Worm (Caenorhabditis elegans) whole organism, L4 larva: ENCODE measurements around the gene C03C10.2.
A peak's percentile ranks its signal among the peaks of the same experiment; 100 is the strongest.

Source experiments
- F49E8.2 ChIP-seq: sonication (generic microtip); optimal IDR thresholded peaks from 2 replicates; lab custom pipeline; 2016; ENCODE audit warnings: missing compliant biosample characterization, mild to moderate bottlenecking, missing genetic modification characterization, borderline replicate concordance
- T26A8.4 ChIP-seq: fragments of 200-800 bp; sonication (Bioruptor generic); IDR thresholded peaks from 2 replicates; pipeline ENCODE4 v1.3.6; 2022; ENCODE audit warnings: missing genetic modification characterization, missing compliant biosample characterization
- Y105C5A.15 ChIP-seq: fragments of 200-800 bp; sonication (Bioruptor generic); IDR thresholded peaks from 2 replicates; pipeline ENCODE4 v1.3.6; 2022; ENCODE audit warnings: missing genetic modification characterization, missing compliant biosample characterization
- Y75B8A.6 ChIP-seq: fragments of 200-800 bp; sonication (Bioruptor generic); IDR thresholded peaks from 2 replicates; pipeline ENCODE4 v1.3.6; 2022; ENCODE audit warnings: missing genetic modification reagents, missing genetic modification characterization, missing compliant biosample characterization
- aha-1 ChIP-seq: fragments of 150-350 bp; peaks from one replicate; lab custom pipeline; 2014; ENCODE audit warnings: missing biosample characterization, missing genetic modification characterization
- aly-2 ChIP-seq: sonication (generic microtip); optimal IDR thresholded peaks from 2 replicates; lab custom pipeline; 2018; ENCODE audit warnings: missing biosample characterization, missing genetic modification characterization
- arid-1 ChIP-seq: fragments of 200-800 bp; sonication (Bioruptor generic); conservative IDR thresholded peaks from 2 replicates; pipeline ENCODE4 v1.3.6; 2022; ENCODE audit warnings: missing genetic modification reagents, missing genetic modification characterization, missing compliant biosample characterization
- ceh-20 ChIP-seq: fragments of 200-800 bp; sonication (Bioruptor generic); IDR thresholded peaks from 2 replicates; pipeline ENCODE4 v1.3.6; 2022; ENCODE audit warnings: missing genetic modification reagents, missing genetic modification characterization, missing compliant biosample characterization
- ceh-28 ChIP-seq: fragments of 150-350 bp; optimal IDR thresholded peaks from 2 replicates; lab custom pipeline; 2014; ENCODE audit warnings: missing biosample characterization, missing genetic modification reagents, missing genetic modification characterization
- ceh-62 ChIP-seq: sonication (generic microtip); optimal IDR thresholded peaks from 2 replicates; lab custom pipeline; 2017; ENCODE audit warnings: missing biosample characterization, missing genetic modification characterization
- ces-1 ChIP-seq: fragments of 150-350 bp; sonication (generic microtip); optimal IDR thresholded peaks from 4 replicates; lab custom pipeline; 2014; ENCODE audit warnings: missing biosample characterization, missing genetic modification reagents, missing genetic modification characterization
- cey-2 ChIP-seq: sonication (generic microtip); optimal IDR thresholded peaks from 3 replicates; lab custom pipeline; 2017; ENCODE audit warnings: missing genetic modification characterization, mild to moderate bottlenecking, missing compliant biosample characterization, antibody characterized with exemption, borderline replicate concordance; ENCODE audit not compliant: insufficient read depth
- dmd-6 ChIP-seq: fragments of 200-800 bp; sonication (Bioruptor generic); IDR thresholded peaks from 2 replicates; pipeline ENCODE4 v1.3.6; 2022; ENCODE audit warnings: missing genetic modification reagents, missing genetic modification characterization, missing compliant biosample characterization
- duxl-1 ChIP-seq: sonication (generic microtip); optimal IDR thresholded peaks from 2 replicates; lab custom pipeline; 2016; ENCODE audit warnings: mild to moderate bottlenecking, missing genetic modification characterization, moderate library complexity, missing compliant biosample characterization; ENCODE audit not compliant: poor library complexity
- fkh-10 ChIP-seq: fragments of 150-350 bp; optimal IDR thresholded peaks from 2 replicates; lab custom pipeline; 2014; ENCODE audit warnings: missing biosample characterization, missing genetic modification reagents, missing genetic modification characterization
- gei-8 ChIP-seq: fragments of 200-800 bp; sonication (Bioruptor generic); optimal IDR thresholded peaks from 2 replicates; lab custom pipeline; 2018; ENCODE audit warnings: mild to moderate bottlenecking, missing genetic modification characterization, missing compliant biosample characterization
- jun-1 ChIP-seq: fragments of 150-350 bp; optimal IDR thresholded peaks from 2 replicates; lab custom pipeline; 2014; ENCODE audit warnings: missing biosample characterization, missing genetic modification reagents, missing genetic modification characterization
- lim-7 ChIP-seq: fragments of 200-800 bp; sonication (Bioruptor generic); IDR thresholded peaks from 2 replicates; pipeline ENCODE4 v1.3.6; 2022; ENCODE audit warnings: missing genetic modification characterization, missing compliant biosample characterization
- lin-1 ChIP-seq: fragments of 200-800 bp; sonication (Bioruptor generic); IDR thresholded peaks from 2 replicates; pipeline ENCODE4 v1.3.6; 2022; ENCODE audit warnings: missing genetic modification reagents, missing genetic modification characterization, missing compliant biosample characterization
- lin-13 ChIP-seq: fragments of 150-350 bp; optimal IDR thresholded peaks from 2 replicates; lab custom pipeline; 2014; ENCODE audit warnings: missing biosample characterization, missing genetic modification reagents, missing genetic modification characterization
- lin-38 ChIP-seq: fragments of 200-800 bp; sonication (Bioruptor generic); IDR thresholded peaks from 2 replicates; pipeline ENCODE4 v1.3.6; 2022; ENCODE audit warnings: missing genetic modification reagents, missing genetic modification characterization, missing compliant biosample characterization
- madf-5 ChIP-seq, 2 experiments: fragments of 200-800 bp; sonication (Bioruptor generic); IDR thresholded peaks; 2 replicates each; pipeline ENCODE4 v1.3.6; 2022; ENCODE audit warnings: missing compliant biosample characterization in 2 of 2, missing genetic modification characterization in 2 of 2
- madf-9 ChIP-seq: fragments of 200-800 bp; sonication (Bioruptor generic); conservative IDR thresholded peaks from 2 replicates; pipeline ENCODE4 v1.3.6; 2022; ENCODE audit warnings: missing genetic modification reagents, missing genetic modification characterization, missing compliant biosample characterization
- mep-1 ChIP-seq: fragments of 150-350 bp; sonication (generic microtip); optimal IDR thresholded peaks from 3 replicates; lab custom pipeline; 2014; ENCODE audit warnings: missing biosample characterization, missing genetic modification characterization
- mxl-3 ChIP-seq: fragments of 200-800 bp; sonication (Bioruptor generic); optimal IDR thresholded peaks from 2 replicates; lab custom pipeline; 2018; ENCODE audit warnings: mild to moderate bottlenecking, missing genetic modification characterization, missing compliant biosample characterization
- nhr-41 ChIP-seq: fragments of 200-800 bp; sonication (Bioruptor generic); IDR thresholded peaks from 2 replicates; pipeline ENCODE4 v1.3.6; 2022; ENCODE audit warnings: missing genetic modification reagents, missing genetic modification characterization, missing compliant biosample characterization
- nhr-6 ChIP-seq: fragments of 150-350 bp; optimal IDR thresholded peaks from 2 replicates; lab custom pipeline; 2014; ENCODE audit warnings: missing biosample characterization, missing genetic modification characterization
- rbr-2 ChIP-seq: sonication (generic microtip); optimal IDR thresholded peaks from 2 replicates; lab custom pipeline; 2016; ENCODE audit warnings: missing genotype, missing genetic modification characterization, missing compliant biosample characterization
- set-16 ChIP-seq: fragments of 200-800 bp; sonication (Bioruptor generic); IDR thresholded peaks from 2 replicates; pipeline ENCODE4 v1.3.6; 2022; ENCODE audit warnings: missing genetic modification reagents, missing genetic modification characterization, missing compliant biosample characterization
- spr-1 ChIP-seq: sonication (generic microtip); optimal IDR thresholded peaks from 2 replicates; lab custom pipeline; 2016; ENCODE audit warnings: mild to moderate bottlenecking, missing genetic modification characterization, missing compliant biosample characterization
- tag-97 ChIP-seq: fragments of 200-800 bp; sonication (Bioruptor generic); IDR thresholded peaks from 2 replicates; pipeline ENCODE4 v1.3.6; 2022; ENCODE audit warnings: missing genetic modification characterization, missing compliant biosample characterization
- zip-2 ChIP-seq: fragments of 150-350 bp; optimal IDR thresholded peaks from 2 replicates; lab custom pipeline; 2014; ENCODE audit warnings: missing biosample characterization, missing genetic modification characterization
- ztf-11 ChIP-seq: fragments of 150-350 bp; optimal IDR thresholded peaks from 2 replicates; lab custom pipeline; 2014; ENCODE audit warnings: missing biosample characterization, missing genetic modification characterization

The C03C10.2 gene

ce11 chrIII:4063724-4064123 lies 27.1 kb upstream of the C03C10.2 start (continued):
- TF ChIP-seq dmd-6 (GFP tag; lab: Robert Waterston, UW), result 0 out of 2 replicates have a peak, but pooled peaks have one; percentile 7
- no peak for TF ChIP-seq ztf-11 (tag; lab: Kevin White, UChicago)
- no peak for TF ChIP-seq ceh-62 (tag; lab: Kevin White, UChicago)
- TF ChIP-seq ceh-20 (GFP tag; lab: Robert Waterston, UW), result peak; percentile 40; the same call in 1 of the 2 replicates
- TF ChIP-seq madf-5 (GFP tag; IDR thresholded peaks at IDR 0.05; lab: Robert Waterston, UW), result no peak
- no peak for TF ChIP-seq madf-9
- no peak for TF ChIP-seq nhr-41 (GFP tag; lab: Robert Waterston, UW)

ce11 chrIII:4066333-4066732 lies 24.5 kb upstream of the C03C10.2 start, which contains the start of gene unc-79:
Gene unc-79, plus strand, starts transcription at chrIII:4066633.
- TF ChIP-seq madf-5 (GFP tag; IDR thresholded peaks at IDR 0.05; lab: Robert Waterston, UW), result no peak
- peak; percentile 39 for TF ChIP-seq fkh-10 (GFP tag; lab: Kevin White, UChicago)

- TF ChIP-seq set-16 (GFP tag; lab: Robert Waterston, UW), result peak; percentile 51
- TF ChIP-seq lin-38 (GFP tag; lab: Robert Waterston, UW), result no peak
Measured at ce11 chrIII:4068120-4068519, 22.8 kb upstream of the C03C10.2 start.

- TF ChIP-seq ces-1 (GFP tag; lab: Kevin White, UChicago) (peak; percentile 54), arid-1 (no peak), mep-1 (tag; lab: Kevin White, UChicago) (no peak), ceh-28 (no peak), lin-13 (GFP tag; lab: Kevin White, UChicago) (no peak), rbr-2 (tag; lab: Kevin White, UChicago) (peak; percentile 22), aly-2 (tag; lab: Kevin White, UChicago) (no peak), Y75B8A.6 (GFP tag; lab: Robert Waterston, UW) (no peak), Y105C5A.15 (no peak)
Measured at ce11 chrIII:4070239-4070638, 20.6 kb upstream of the C03C10.2 start.

ce11 chrIII:4083429-4083828 lies 7.4 kb upstream of the C03C10.2 start:
- TF ChIP-seq aha-1 (tag; lab: Kevin White, UChicago), result peak; percentile 94
- TF ChIP-seq duxl-1 (tag; lab: Kevin White, UChicago), result peak; percentile 4
- TF ChIP-seq F49E8.2 (tag; lab: Kevin White, UChicago), result no peak

ce11 chrIII:4085657-4086056 lies 5.2 kb upstream of the C03C10.2 start:
- TF ChIP-seq T26A8.4 (GFP tag; lab: Robert Waterston, UW) (0 out of 2 replicates have a peak, but pooled peaks have one; percentile 3), gei-8 (GFP tag; lab: Kevin White, UChicago) (no peak), tag-97 (GFP tag; lab: Robert Waterston, UW) (no peak), aha-1 (tag; lab: Kevin White, UChicago) (peak; percentile 92)

- TF ChIP-seq jun-1 (no peak), spr-1 (tag; lab: Kevin White, UChicago) (no peak), rbr-2 (tag; lab: Kevin White, UChicago) (no peak), cey-2 (tag; lab: Kevin White, UChicago) (no peak), mxl-3 (GFP tag; lab: Kevin White, UChicago) (no peak), ztf-11 (tag; lab: Kevin White, UChicago) (no peak), madf-5 (GFP tag; IDR thresholded peaks at IDR 0.05; lab: Robert Waterston, UW) (no peak), lin-1 (GFP tag; lab: Robert Waterston, UW) (no peak), zip-2 (tag; lab: Kevin White, UChicago) (no peak), arid-1 (no peak), aly-2 (tag; lab: Kevin White, UChicago) (no peak), lim-7 (GFP tag; lab: Robert Waterston, UW) (no peak), nhr-6 (no peak)
Measured at ce11 chrIII:4086536-4086935, 4.3 kb upstream of the C03C10.2 start, which contains the start of gene kin-19. Gene kin-19, minus strand, starts transcription at chrIII:4086636.
